Worm (Caenorhabditis elegans): ENCODE results near the gene K03B8.8.

DNA sequence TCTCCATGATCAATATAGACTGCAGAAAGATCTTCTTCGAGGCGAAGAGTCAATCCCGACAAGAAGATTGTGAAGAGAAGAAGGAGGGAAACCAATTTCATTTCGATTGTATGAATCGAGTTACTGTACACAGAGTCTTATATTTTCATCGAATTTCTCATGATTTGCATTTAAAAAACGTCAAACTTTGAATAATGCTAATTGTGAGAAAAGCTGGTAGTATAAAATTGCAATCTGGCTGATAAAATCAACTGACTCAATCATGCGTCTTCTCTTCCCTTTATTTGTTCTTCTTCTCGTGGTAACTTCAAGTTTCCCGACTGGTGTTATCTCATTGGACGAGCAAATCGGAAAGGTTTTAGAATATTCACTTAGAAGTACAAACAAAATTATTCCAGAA, 20.4 kb downstream of the K03B8.8 start, which contains the start of the genes K03B8.11 and K03B8.14:
- TF ChIP-seq lin-39 (tag; optimal IDR thresholded peaks at IDR 0.05), result no peak
- TF ChIP-seq pha-4 (GFP tag; IDR thresholded peaks at IDR 0.05), result no peak
- TF ChIP-seq pha-4 (tag; optimal IDR thresholded peaks at IDR 0.05), result no peak

Measured in whole organism, L4 larva.